Fruit fly (Drosophila melanogaster) whole organism, embryonic: ENCODE results near the gene CG2540.

Experiments used
- CG10321 ChIP-seq: fragments of 200-800 bp; sonication (Bioruptor generic); IDR thresholded peaks from 2 replicates; pipeline ENCODE4 v1.3.6; 2022; ENCODE audit warnings: missing biosample characterization, missing genetic modification characterization
- CG12155 ChIP-seq: fragments of 200-800 bp; sonication (Bioruptor generic); optimal IDR thresholded peaks from 3 replicates; lab custom pipeline; 2016; ENCODE audit warnings: missing biosample characterization, missing genetic modification characterization
- CG12744 ChIP-seq: fragments of 200-800 bp; sonication (Bioruptor generic); optimal IDR thresholded peaks from 2 replicates; lab custom pipeline; 2016; ENCODE audit warnings: missing biosample characterization, missing genetic modification characterization
- CG12942 ChIP-seq: fragments of 200-800 bp; sonication (Bioruptor generic); optimal IDR thresholded peaks from 3 replicates; lab custom pipeline; 2016; ENCODE audit warnings: missing biosample characterization, missing genetic modification characterization
- CG13424 ChIP-seq: fragments of 200-800 bp; sonication (Bioruptor generic); optimal IDR thresholded peaks from 2 replicates; lab custom pipeline; 2019; ENCODE audit warnings: missing biosample characterization, mild to moderate bottlenecking, missing genetic modification characterization, moderate library complexity
- CG13624 ChIP-seq: fragments of 200-800 bp; sonication (Bioruptor generic); optimal IDR thresholded peaks from 2 replicates; lab custom pipeline; 2016; ENCODE audit warnings: missing biosample characterization, missing genetic modification characterization
- CG15269 ChIP-seq: fragments of 200-800 bp; sonication (Bioruptor generic); optimal IDR thresholded peaks from 2 replicates; lab custom pipeline; 2018; ENCODE audit warnings: missing biosample characterization, mild to moderate bottlenecking, missing genetic modification characterization, moderate library complexity
- CG1602 ChIP-seq: fragments of 200-800 bp; sonication (Bioruptor generic); optimal IDR thresholded peaks from 3 replicates; lab custom pipeline; 2016; ENCODE audit warnings: missing biosample characterization, missing genetic modification characterization
- CG17328 ChIP-seq: fragments of 200-800 bp; sonication (Bioruptor generic); IDR thresholded peaks from 2 replicates; pipeline ENCODE4 v1.3.6; 2022; ENCODE audit warnings: missing biosample characterization, missing genetic modification characterization
- CG1792 ChIP-seq: fragments of 200-800 bp; sonication (Bioruptor generic); optimal IDR thresholded peaks from 2 replicates; lab custom pipeline; 2016; ENCODE audit warnings: missing biosample characterization, missing genetic modification characterization
- CG18476 ChIP-seq: fragments of 200-800 bp; sonication (Bioruptor generic); optimal IDR thresholded peaks from 2 replicates; lab custom pipeline; 2016; ENCODE audit warnings: missing biosample characterization, mild to moderate bottlenecking, missing genetic modification characterization
- CG31224 ChIP-seq: fragments of 200-800 bp; sonication (Bioruptor generic); IDR thresholded peaks from 2 replicates; pipeline ENCODE4 v1.3.6; 2022; ENCODE audit warnings: missing biosample characterization, missing genetic modification characterization
- CG3163 ChIP-seq: fragments of 200-800 bp; sonication (Bioruptor generic); optimal IDR thresholded peaks from 3 replicates; lab custom pipeline; 2016; ENCODE audit warnings: missing biosample characterization, missing genetic modification characterization
- CG3847 ChIP-seq: fragments of 200-800 bp; sonication (Bioruptor generic); IDR thresholded peaks from 2 replicates; pipeline ENCODE4 v1.3.6; 2022; ENCODE audit warnings: missing biosample characterization, missing genetic modification characterization
- CG4328 ChIP-seq: fragments of 200-800 bp; sonication (Bioruptor generic); optimal IDR thresholded peaks from 3 replicates; lab custom pipeline; 2017; ENCODE audit warnings: missing biosample characterization, missing genetic modification reagents, missing genetic modification characterization
- CG6791 ChIP-seq: fragments of 200-800 bp; sonication (Bioruptor generic); IDR thresholded peaks from 3 replicates; pipeline ENCODE4 v1.3.6; 2022; ENCODE audit warnings: missing biosample characterization, missing genetic modification characterization; ENCODE audit not compliant: partially characterized antibody
- CG7556 ChIP-seq: fragments of 200-800 bp; sonication (Bioruptor generic); optimal IDR thresholded peaks from 2 replicates; lab custom pipeline; 2017; ENCODE audit warnings: missing biosample characterization, mild to moderate bottlenecking, missing genetic modification characterization
- CG7786 ChIP-seq: fragments of 200-800 bp; sonication (Bioruptor generic); optimal IDR thresholded peaks from 2 replicates; lab custom pipeline; 2016; ENCODE audit warnings: missing biosample characterization, missing genetic modification characterization
- CG8765 ChIP-seq: fragments of 200-800 bp; sonication (Bioruptor generic); IDR thresholded peaks from 2 replicates; pipeline ENCODE4 v1.3.6; 2022; ENCODE audit warnings: missing biosample characterization, missing genetic modification characterization
- Dfd ChIP-seq, 2 experiments: fragments of >200 bp; optimal IDR thresholded peaks; 2 replicates each; lab custom pipeline; 2017; ENCODE audit warnings: missing biosample characterization in 2 of 2, missing genetic modification characterization in 2 of 2
- Dip3 ChIP-seq: fragments of 200-800 bp; sonication (Bioruptor generic); optimal IDR thresholded peaks from 3 replicates; lab custom pipeline; 2016; ENCODE audit warnings: missing biosample characterization, missing genetic modification characterization
- Ets97D ChIP-seq: fragments of 200-800 bp; sonication (Bioruptor generic); optimal IDR thresholded peaks from 3 replicates; lab custom pipeline; 2016; ENCODE audit warnings: missing biosample characterization, missing genetic modification characterization
- HHEX ChIP-seq: fragments of 200-800 bp; sonication (Bioruptor generic); optimal IDR thresholded peaks from 3 replicates; lab custom pipeline; 2017; ENCODE audit warnings: missing biosample characterization, mild to moderate bottlenecking, missing genetic modification characterization, missing genetic modification reagents
- Hr3 ChIP-seq: fragments of 200-800 bp; sonication (Bioruptor generic); optimal IDR thresholded peaks from 3 replicates; lab custom pipeline; 2016; ENCODE audit warnings: missing biosample characterization, missing genetic modification characterization
- Lim3 ChIP-seq: fragments of 200-800 bp; sonication (Bioruptor generic); IDR thresholded peaks from 2 replicates; pipeline ENCODE4 v1.3.6; 2022; ENCODE audit warnings: missing biosample characterization, missing genetic modification characterization
- MESR4 ChIP-seq: fragments of 200-800 bp; sonication (Bioruptor generic); optimal IDR thresholded peaks from 2 replicates; lab custom pipeline; 2018; ENCODE audit warnings: missing biosample characterization, mild to moderate bottlenecking, missing genetic modification characterization, moderate library complexity
- Neu2 ChIP-seq: fragments of 200-800 bp; sonication (Bioruptor generic); optimal IDR thresholded peaks from 3 replicates; lab custom pipeline; 2016; ENCODE audit warnings: missing biosample characterization, missing genetic modification characterization, borderline replicate concordance
- Oli ChIP-seq: fragments of 200-800 bp; sonication (Bioruptor generic); optimal IDR thresholded peaks from 2 replicates; lab custom pipeline; 2018; ENCODE audit warnings: missing biosample characterization, mild to moderate bottlenecking, missing genetic modification characterization, moderate library complexity
- Ravus ChIP-seq: fragments of 200-800 bp; sonication (Bioruptor generic); IDR thresholded peaks from 2 replicates; pipeline ENCODE4 v1.3.6; 2022; ENCODE audit warnings: missing biosample characterization, missing genetic modification characterization
- Spps ChIP-seq: fragments of 200-800 bp; sonication (Bioruptor generic); optimal IDR thresholded peaks from 2 replicates; lab custom pipeline; 2018; ENCODE audit warnings: missing biosample characterization, mild to moderate bottlenecking, missing genetic modification characterization
- Usf ChIP-seq: fragments of 200-800 bp; sonication (Bioruptor generic); optimal IDR thresholded peaks from 2 replicates; lab custom pipeline; 2017; ENCODE audit warnings: missing genotype, missing biosample characterization, missing genetic modification characterization
- ab ChIP-seq: fragments of 200-800 bp; sonication (Bioruptor generic); optimal IDR thresholded peaks from 2 replicates; lab custom pipeline; 2016; ENCODE audit warnings: missing biosample characterization, missing genetic modification characterization
- bowl ChIP-seq: fragments of 200-800 bp; sonication (Bioruptor generic); IDR thresholded peaks from 2 replicates; pipeline ENCODE4 v1.3.6; 2022; ENCODE audit warnings: missing biosample characterization, missing genetic modification characterization
- cato ChIP-seq: fragments of 200-800 bp; sonication (Bioruptor generic); optimal IDR thresholded peaks from 2 replicates; lab custom pipeline; 2016; ENCODE audit warnings: missing biosample characterization, missing genetic modification characterization, borderline replicate concordance
- caup ChIP-seq: fragments of 200-800 bp; sonication (Bioruptor generic); optimal IDR thresholded peaks from 3 replicates; lab custom pipeline; 2017; ENCODE audit warnings: missing biosample characterization, mild to moderate bottlenecking, missing genetic modification characterization, moderate library complexity; ENCODE audit not compliant: severe bottlenecking
- chif ChIP-seq, 2 experiments: fragments of 200-800 bp; sonication (Bioruptor generic); optimal IDR thresholded peaks; 3 replicates each; lab custom pipeline; 2016; ENCODE audit warnings: missing biosample characterization in 2 of 2, missing genetic modification characterization in 2 of 2
- ci ChIP-seq: fragments of 200-800 bp; sonication (Bioruptor generic); IDR thresholded peaks from 3 replicates; pipeline ENCODE4 v1.3.6; 2022; ENCODE audit warnings: missing biosample characterization, missing genetic modification characterization
- croc ChIP-seq: fragments of 200-800 bp; sonication (Bioruptor generic); conservative IDR thresholded peaks from 3 replicates; pipeline ENCODE4 v1.3.6; 2022; ENCODE audit warnings: missing biosample characterization, missing genetic modification characterization
- dmrt11E ChIP-seq: fragments of 200-800 bp; sonication (Bioruptor generic); optimal IDR thresholded peaks from 3 replicates; lab custom pipeline; 2018; ENCODE audit warnings: missing biosample characterization, mild to moderate bottlenecking, missing genetic modification characterization, moderate library complexity
- esg ChIP-seq: fragments of 200-800 bp; sonication (Bioruptor generic); conservative IDR thresholded peaks from 2 replicates; pipeline ENCODE4 v1.3.6; 2022; ENCODE audit warnings: missing biosample characterization, missing genetic modification characterization
- gcm2 ChIP-seq: fragments of 200-800 bp; sonication (Bioruptor generic); optimal IDR thresholded peaks from 2 replicates; lab custom pipeline; 2016; ENCODE audit warnings: missing biosample characterization, missing genetic modification characterization
- jing ChIP-seq: fragments of 200-800 bp; sonication (Bioruptor generic); optimal IDR thresholded peaks from 2 replicates; lab custom pipeline; 2018; ENCODE audit warnings: missing biosample characterization, mild to moderate bottlenecking, missing genetic modification characterization
- ken ChIP-seq: fragments of 200-800 bp; sonication (Bioruptor generic); IDR thresholded peaks from 3 replicates; pipeline ENCODE4 v1.3.6; 2022; ENCODE audit warnings: missing biosample characterization, missing genetic modification characterization
- pnt ChIP-seq: fragments of 200-800 bp; sonication (Bioruptor generic); optimal IDR thresholded peaks from 3 replicates; lab custom pipeline; 2016; ENCODE audit warnings: missing biosample characterization, missing genetic modification characterization
- ro ChIP-seq: fragments of 200-800 bp; sonication (Bioruptor generic); IDR thresholded peaks from 2 replicates; pipeline ENCODE4 v1.3.6; 2022; ENCODE audit warnings: missing biosample characterization, missing genetic modification characterization
- scrt ChIP-seq: fragments of 200-800 bp; sonication (Bioruptor generic); optimal IDR thresholded peaks from 2 replicates; lab custom pipeline; 2018; ENCODE audit warnings: missing biosample characterization, mild to moderate bottlenecking, missing genetic modification characterization, moderate library complexity
- tll ChIP-seq, 2 experiments: fragments of 200-800 bp in 1 of 2; fragments of >200 bp in 1 of 2; sonication (Bioruptor generic) in 1 of 2; optimal IDR thresholded peaks; 2 replicates each; lab custom pipeline; 2017 to 2019; ENCODE audit warnings: missing biosample characterization in 2 of 2, missing genetic modification characterization in 2 of 2, mild to moderate bottlenecking in 1 of 2, moderate library complexity in 1 of 2
- unc-4 ChIP-seq: fragments of 200-800 bp; sonication (Bioruptor generic); IDR thresholded peaks from 2 replicates; pipeline ENCODE4 v1.3.6; 2022; ENCODE audit warnings: missing biosample characterization, missing genetic modification characterization; ENCODE audit not compliant: partially characterized antibody
- zen ChIP-seq: fragments of 200-800 bp; sonication (Bioruptor generic); optimal IDR thresholded peaks from 3 replicates; lab custom pipeline; 2018; ENCODE audit warnings: missing biosample characterization, mild to moderate bottlenecking, missing genetic modification characterization, moderate library complexity

CG2540 gene

DNA sequence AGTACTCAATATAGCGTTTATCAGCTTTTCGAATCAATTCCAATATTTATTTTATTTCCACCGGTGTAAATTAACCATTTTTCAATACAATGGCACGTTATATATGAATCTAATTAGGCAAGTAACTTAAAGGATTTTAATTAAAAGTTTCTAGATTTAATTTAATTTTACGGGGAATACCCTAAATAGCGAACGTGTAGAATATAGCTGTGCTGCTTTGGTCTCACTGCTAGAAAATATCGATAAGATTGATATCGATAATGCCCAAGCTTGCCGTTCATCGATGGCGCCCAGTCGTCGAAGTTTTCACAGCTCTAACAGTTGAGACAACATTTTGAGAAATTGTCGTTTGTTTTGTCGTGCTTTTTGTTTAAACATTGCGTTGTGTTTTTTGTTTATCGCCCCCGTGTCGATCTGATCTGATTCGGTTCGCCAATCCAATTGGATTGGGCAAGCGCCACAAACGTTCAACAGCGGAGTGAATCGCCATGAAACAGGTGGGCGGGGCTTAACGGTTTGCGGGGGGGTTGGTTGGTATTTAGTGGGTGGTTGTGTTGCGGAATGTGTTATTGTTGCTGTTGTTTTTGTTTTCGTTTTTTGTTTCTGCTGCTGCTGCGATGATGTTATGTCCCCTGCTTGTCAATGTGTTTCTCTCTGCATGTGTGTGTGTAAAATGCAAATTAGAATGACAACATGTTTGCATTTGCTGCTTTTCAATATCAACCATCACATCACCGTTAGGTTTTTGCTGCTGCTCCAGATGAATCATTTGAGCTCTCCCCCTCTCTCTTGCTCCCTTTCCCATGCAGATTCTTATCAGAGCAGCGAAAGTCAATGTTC is 1.9 kb downstream of the CG2540 start, which contains the start of gene Tomosyn (continued):
- TF ChIP-seq croc (GFP tag; lab: Robert Waterston, UW) (no peak; the same call in 2 of the 3 replicates), CG18476 (no peak), cato (GFP tag; lab: Kevin White, UChicago) (no peak), scrt (peak; percentile 84), CG3847 (peak; percentile 50), bowl (no peak), CG15269 (tag; lab: Kevin White, UChicago) (peak; percentile 49), Spps (no peak), Ravus (no peak), CG12744 (GFP tag; lab: Kevin White, UChicago) (no peak), CG1602 (GFP tag; lab: Kevin White, UChicago) (no peak), Lim3 (no peak), dmrt11E (tag; lab: Kevin White, UChicago) (peak; percentile 47), caup (no peak), CG12942 (GFP tag; lab: Kevin White, UChicago) (peak; percentile 2), MESR4 (peak; percentile 70), Neu2 (GFP tag; lab: Kevin White, UChicago) (no peak), zen (tag; lab: Kevin White, UChicago) (peak; percentile 20), Hr3 (GFP tag; lab: Kevin White, UChicago) (peak; percentile 35), CG8765 (GFP tag; lab: Robert Waterston, UW) (no peak), CG7786 (GFP tag; lab: Kevin White, UChicago) (no peak), Usf (GFP tag; lab: Kevin White, UChicago) (no peak), Oli (tag; lab: Kevin White, UChicago) (no peak), CG31224 (GFP tag; lab: Robert Waterston, UW) (no peak), CG1792 (GFP tag; lab: Kevin White, UChicago) (no peak), Dfd (GFP tag; optimal IDR thresholded peaks at IDR 0.05; lab: Kevin White, UChicago) (no peak), HHEX (GFP tag; lab: Kevin White, UChicago) (no peak), ro (GFP tag; lab: Robert Waterston, UW) (no peak), esg (GFP tag; lab: Robert Waterston, UW) (no peak), CG4328 (GFP tag; lab: Kevin White, UChicago) (no peak), CG12155 (no peak), CG3163 (no peak), ken (peak; percentile 22; the same call in 1 of the 3 replicates), jing (GFP tag; lab: Kevin White, UChicago) (no peak), Dip3 (GFP tag; lab: Kevin White, UChicago) (peak; percentile 24), CG13424 (tag; lab: Kevin White, UChicago) (peak; percentile 49), unc-4 (GFP tag; lab: Robert Waterston, UW) (peak; percentile 74), gcm2 (GFP tag; lab: Kevin White, UChicago) (no peak), tll (GFP tag; optimal IDR thresholded peaks at IDR 0.05; lab: Kevin White, UChicago) (no peak), pnt (GFP tag; lab: Kevin White, UChicago) (peak; percentile 3), CG10321 (no peak), chif (GFP tag; optimal IDR thresholded peaks at IDR 0.05; lab: Kevin White, UChicago) (peak in 1 of 2 experiments; percentile 28), CG13624 (GFP tag; lab: Kevin White, UChicago) (peak; percentile 51), ci (GFP tag; lab: Robert Waterston, UW) (peak; percentile 41; the same call in 2 of the 3 replicates), CG7556 (GFP tag; lab: Kevin White, UChicago) (peak; percentile 23), Ets97D (GFP tag; lab: Kevin White, UChicago) (peak; percentile 67), CG6791 (peak; percentile 78), ab (GFP tag; lab: Kevin White, UChicago) (no peak), CG17328 (0 out of 2 replicates have a peak, but pooled peaks have one; percentile 40)
